Fruit fly (Drosophila melanogaster): Measurements from ENCODE around the gene Hsp83.

DNA sequence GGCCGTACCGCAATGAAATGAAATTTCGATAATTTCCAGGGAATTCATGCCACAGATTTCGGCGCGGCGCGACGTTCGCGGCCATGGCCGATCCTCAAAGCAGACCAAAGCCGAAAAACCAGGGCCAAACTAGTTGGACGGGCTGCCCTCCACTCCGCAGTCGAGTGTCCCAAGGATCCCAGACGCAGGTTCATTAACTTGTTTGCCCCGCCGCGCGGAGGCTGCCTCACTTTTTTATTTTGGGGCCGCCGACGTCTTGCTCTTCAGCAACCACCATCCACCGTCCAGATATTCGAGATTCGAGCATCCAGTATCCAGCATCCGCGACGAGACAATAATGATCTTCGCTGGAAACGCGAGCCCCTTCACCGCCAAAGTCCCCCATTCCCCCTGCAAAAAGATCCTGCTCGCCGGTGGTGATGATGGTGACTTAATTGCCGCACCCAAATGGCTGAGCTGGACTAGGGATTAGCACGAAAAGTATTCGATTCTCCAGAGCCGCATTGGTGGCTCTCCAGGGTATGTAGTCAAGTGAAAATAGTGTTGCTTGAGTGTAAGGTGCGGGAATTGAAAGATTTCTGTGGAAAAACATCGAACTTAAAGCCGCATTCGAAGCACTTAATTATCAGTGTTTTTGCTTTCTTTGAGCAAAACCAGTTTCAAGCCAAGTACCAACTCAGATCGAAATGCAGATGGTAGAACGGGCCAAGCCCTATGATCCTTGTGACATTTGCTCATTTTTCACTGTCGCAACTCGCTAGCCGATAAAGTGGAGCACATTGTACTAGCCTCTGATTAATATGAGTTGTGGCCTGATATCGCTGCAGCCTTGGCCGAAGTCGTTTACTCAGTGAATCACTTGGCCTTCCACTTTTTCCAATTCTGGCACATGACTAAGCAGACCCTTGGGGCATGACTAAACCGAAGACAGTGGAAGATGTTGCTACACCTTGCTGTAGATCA lies 49.6 kb downstream of the Hsp83 start:
- TF ChIP-seq Dll (optimal IDR thresholded peaks at IDR 0.05) (no peak), EcR (GFP tag; optimal IDR thresholded peaks at IDR 0.05) (peak; percentile 43 to 69), pan (optimal IDR thresholded peaks at IDR 0.05) (no peak)

Measured in whole organism.